Fruit fly (Drosophila melanogaster) whole organism, embryonic: Measurements from ENCODE around the gene CG15390.

Source experiments
- Abd-B ChIP-seq: fragments of 200-800 bp; sonication (Bioruptor generic); optimal IDR thresholded peaks from 2 replicates; lab custom pipeline; 2018; ENCODE audit warnings: missing biosample characterization, mild to moderate bottlenecking, missing genetic modification characterization, moderate library complexity
- Atf-2 ChIP-seq: fragments of 200-800 bp; sonication (Bioruptor generic); optimal IDR thresholded peaks from 2 replicates; lab custom pipeline; 2016; ENCODE audit warnings: missing biosample characterization, missing genetic modification characterization
- C15 ChIP-seq: fragments of 200-800 bp; sonication (Bioruptor generic); IDR thresholded peaks from 3 replicates; pipeline ENCODE4 v1.3.6; 2022; ENCODE audit warnings: missing biosample characterization, missing genetic modification characterization
- CG10274 ChIP-seq: fragments of 200-800 bp; sonication (Bioruptor generic); optimal IDR thresholded peaks from 3 replicates; lab custom pipeline; 2017; ENCODE audit warnings: missing biosample characterization, mild to moderate bottlenecking, missing genetic modification characterization
- CG11723 ChIP-seq: fragments of 200-800 bp; sonication (Bioruptor generic); optimal IDR thresholded peaks from 2 replicates; lab custom pipeline; 2017; ENCODE audit warnings: missing biosample characterization, mild to moderate bottlenecking, missing genetic modification characterization
- CG15696 ChIP-seq: fragments of 200-800 bp; sonication (Bioruptor generic); optimal IDR thresholded peaks from 2 replicates; lab custom pipeline; 2019; ENCODE audit warnings: missing biosample characterization, mild to moderate bottlenecking, missing genetic modification characterization, moderate library complexity
- CG18011 ChIP-seq: fragments of 200-800 bp; sonication (Bioruptor generic); optimal IDR thresholded peaks from 2 replicates; lab custom pipeline; 2017; ENCODE audit warnings: missing biosample characterization, missing genetic modification characterization, mild to moderate bottlenecking, moderate library complexity, missing genotype
- CG18619 ChIP-seq: fragments of 200-800 bp; sonication (Bioruptor generic); optimal IDR thresholded peaks from 3 replicates; lab custom pipeline; 2017; ENCODE audit warnings: missing biosample characterization, mild to moderate bottlenecking, missing genetic modification characterization
- CG2120 ChIP-seq: fragments of 200-800 bp; sonication (Bioruptor generic); optimal IDR thresholded peaks from 3 replicates; lab custom pipeline; 2016; ENCODE audit warnings: missing biosample characterization, missing genetic modification characterization
- CG2202 ChIP-seq: fragments of 200-800 bp; sonication (Bioruptor generic); optimal IDR thresholded peaks from 2 replicates; lab custom pipeline; 2018; ENCODE audit warnings: missing biosample characterization, mild to moderate bottlenecking, missing genetic modification characterization
- CG31388 ChIP-seq: fragments of 200-800 bp; sonication (Bioruptor generic); optimal IDR thresholded peaks from 2 replicates; lab custom pipeline; 2016; ENCODE audit warnings: missing biosample characterization, missing genetic modification characterization
- CG32767 ChIP-seq: fragments of 200-800 bp; sonication (Bioruptor generic); IDR thresholded peaks from 2 replicates; pipeline ENCODE4 v1.3.6; 2022; ENCODE audit warnings: missing biosample characterization, missing genetic modification characterization
- CG42726 ChIP-seq: fragments of 200-800 bp; sonication (Bioruptor generic); IDR thresholded peaks from 2 replicates; pipeline ENCODE4 v1.3.6; 2022; ENCODE audit warnings: missing biosample characterization, missing genetic modification characterization; ENCODE audit not compliant: partially characterized antibody
- CG43689 ChIP-seq: fragments of 200-800 bp; sonication (Bioruptor generic); IDR thresholded peaks from 2 replicates; pipeline ENCODE4 v1.3.6; 2022; ENCODE audit warnings: missing biosample characterization, missing genetic modification characterization
- CG6689 ChIP-seq: fragments of 200-800 bp; sonication (Bioruptor generic); IDR thresholded peaks from 2 replicates; pipeline ENCODE4 v1.3.6; 2022; ENCODE audit warnings: missing biosample characterization, missing genetic modification characterization
- CG8478 ChIP-seq: fragments of >200 bp; optimal IDR thresholded peaks from 2 replicates; lab custom pipeline; 2018
- CG9797 ChIP-seq: fragments of 200-800 bp; sonication (Bioruptor generic); optimal IDR thresholded peaks from 3 replicates; lab custom pipeline; 2018; ENCODE audit warnings: missing biosample characterization, mild to moderate bottlenecking, missing genetic modification characterization
- D19B ChIP-seq: fragments of 200-800 bp; sonication (Bioruptor generic); optimal IDR thresholded peaks from 2 replicates; lab custom pipeline; 2017; ENCODE audit warnings: missing biosample characterization, mild to moderate bottlenecking, missing genetic modification characterization
- Dll ChIP-seq: fragments of 200-800 bp; sonication (Bioruptor generic); IDR thresholded peaks from 4 replicates; pipeline ENCODE4 v1.3.6; 2022; ENCODE audit warnings: missing biosample characterization, missing genetic modification characterization; ENCODE audit not compliant: partially characterized antibody
- Doc3 ChIP-seq: fragments of 200-800 bp; sonication (Bioruptor generic); IDR thresholded peaks from 3 replicates; pipeline ENCODE4 v1.3.6; 2022; ENCODE audit warnings: missing biosample characterization, missing genetic modification characterization; ENCODE audit not compliant: partially characterized antibody
- HHEX ChIP-seq: fragments of 200-800 bp; sonication (Bioruptor generic); optimal IDR thresholded peaks from 3 replicates; lab custom pipeline; 2017; ENCODE audit warnings: missing biosample characterization, mild to moderate bottlenecking, missing genetic modification characterization, missing genetic modification reagents
- HmgD ChIP-seq: fragments of 200-800 bp; sonication (Bioruptor generic); optimal IDR thresholded peaks from 3 replicates; lab custom pipeline; 2016; ENCODE audit warnings: missing biosample characterization, missing genetic modification characterization
- Hsf ChIP-seq: fragments of 200-800 bp; sonication (Bioruptor generic); optimal IDR thresholded peaks from 3 replicates; lab custom pipeline; 2016; ENCODE audit warnings: missing biosample characterization, missing genetic modification characterization
- MTF-1 ChIP-seq: fragments of 200-800 bp; sonication (Bioruptor generic); optimal IDR thresholded peaks from 2 replicates; lab custom pipeline; 2018; ENCODE audit warnings: missing biosample characterization, mild to moderate bottlenecking, missing genetic modification characterization, borderline replicate concordance
- Myb ChIP-seq: fragments of 200-800 bp; sonication (Bioruptor generic); optimal IDR thresholded peaks from 2 replicates; lab custom pipeline; 2016; ENCODE audit warnings: missing biosample characterization, missing genetic modification characterization
- Nf-YA ChIP-seq: fragments of 200-800 bp; sonication (Bioruptor generic); IDR thresholded peaks from 2 replicates; pipeline ENCODE4 v1.3.6; 2022; ENCODE audit warnings: missing biosample characterization, missing genetic modification characterization
- Ptx1 ChIP-seq: fragments of 200-800 bp; sonication (Bioruptor generic); IDR thresholded peaks from 2 replicates; pipeline ENCODE4 v1.3.6; 2022; ENCODE audit warnings: missing biosample characterization, missing genetic modification characterization
- Scr ChIP-seq: fragments of 200-800 bp; sonication (Bioruptor generic); IDR thresholded peaks from 2 replicates; pipeline ENCODE4 v1.3.6; 2022; ENCODE audit warnings: missing biosample characterization, missing genetic modification characterization; ENCODE audit not compliant: partially characterized antibody
- Side ChIP-seq: fragments of 200-800 bp; sonication (Bioruptor generic); optimal IDR thresholded peaks from 2 replicates; lab custom pipeline; 2016; ENCODE audit warnings: missing biosample characterization, missing genetic modification characterization
- Sin3A ChIP-seq: fragments of >200 bp; optimal IDR thresholded peaks from 2 replicates; lab custom pipeline; 2018
- Xbp1 ChIP-seq: fragments of 200-800 bp; sonication (Bioruptor generic); optimal IDR thresholded peaks from 3 replicates; lab custom pipeline; 2016; ENCODE audit warnings: missing biosample characterization, mild to moderate bottlenecking, missing genetic modification characterization
- amos ChIP-seq: fragments of 200-800 bp; sonication (Bioruptor generic); IDR thresholded peaks from 2 replicates; pipeline ENCODE4 v1.3.6; 2022; ENCODE audit warnings: missing biosample characterization, missing genetic modification characterization; ENCODE audit not compliant: partially characterized antibody
- bsh ChIP-seq, 2 experiments: fragments of 200-800 bp; sonication (Bioruptor generic); optimal IDR thresholded peaks; 2 replicates each; lab custom pipeline; 2017 to 2018; ENCODE audit warnings: mild to moderate bottlenecking in 2 of 2, missing biosample characterization in 2 of 2, missing genetic modification characterization in 2 of 2, moderate library complexity in 1 of 2
- chn ChIP-seq: fragments of 200-800 bp; sonication (Bioruptor generic); optimal IDR thresholded peaks from 2 replicates; lab custom pipeline; 2016; ENCODE audit warnings: missing biosample characterization, missing genetic modification characterization
- ci ChIP-seq: fragments of 200-800 bp; sonication (Bioruptor generic); IDR thresholded peaks from 3 replicates; pipeline ENCODE4 v1.3.6; 2022; ENCODE audit warnings: missing biosample characterization, missing genetic modification characterization
- en ChIP-seq: fragments of 200-800 bp; sonication (Bioruptor generic); optimal IDR thresholded peaks from 2 replicates; lab custom pipeline; 2016; ENCODE audit warnings: missing biosample characterization, missing genetic modification characterization
- esg ChIP-seq: fragments of 200-800 bp; sonication (Bioruptor generic); conservative IDR thresholded peaks from 2 replicates; pipeline ENCODE4 v1.3.6; 2022; ENCODE audit warnings: missing biosample characterization, missing genetic modification characterization
- gfzf ChIP-seq: fragments of 200-800 bp; sonication (Bioruptor generic); optimal IDR thresholded peaks from 2 replicates; lab custom pipeline; 2016; ENCODE audit warnings: missing biosample characterization, mild to moderate bottlenecking, missing genetic modification characterization, moderate library complexity
- grn ChIP-seq: fragments of 200-800 bp; sonication (Bioruptor generic); optimal IDR thresholded peaks from 3 replicates; lab custom pipeline; 2017; ENCODE audit warnings: missing biosample characterization, missing genetic modification characterization
- gt ChIP-seq: fragments of 200-800 bp; sonication (Bioruptor generic); IDR thresholded peaks from 2 replicates; pipeline ENCODE4 v1.3.6; 2022; ENCODE audit warnings: missing biosample characterization, missing genetic modification characterization
- insv ChIP-seq, 2 experiments: fragments of 200-800 bp; sonication (Bioruptor generic); optimal IDR thresholded peaks; 3 replicates each; lab custom pipeline; 2016 to 2018; ENCODE audit warnings: missing biosample characterization in 2 of 2, missing genetic modification characterization in 2 of 2
- jing ChIP-seq: fragments of 200-800 bp; sonication (Bioruptor generic); optimal IDR thresholded peaks from 2 replicates; lab custom pipeline; 2018; ENCODE audit warnings: missing biosample characterization, mild to moderate bottlenecking, missing genetic modification characterization
- klu ChIP-seq: fragments of 200-800 bp; sonication (Bioruptor generic); IDR thresholded peaks from 2 replicates; pipeline ENCODE4 v1.3.6; 2022; ENCODE audit warnings: missing biosample characterization, missing genetic modification characterization
- lbe ChIP-seq: fragments of 200-800 bp; sonication (Bioruptor generic); optimal IDR thresholded peaks from 2 replicates; lab custom pipeline; 2016; ENCODE audit warnings: missing biosample characterization, mild to moderate bottlenecking, missing genetic modification characterization
- nerfin-1 ChIP-seq: fragments of 200-800 bp; sonication (Bioruptor generic); optimal IDR thresholded peaks from 3 replicates; lab custom pipeline; 2019; ENCODE audit warnings: missing biosample characterization, mild to moderate bottlenecking, missing genetic modification characterization, moderate library complexity
- nerfin-2 ChIP-seq: fragments of 200-800 bp; sonication (Bioruptor generic); IDR thresholded peaks from 2 replicates; pipeline ENCODE4 v1.3.6; 2022; ENCODE audit warnings: missing biosample characterization, missing genetic modification characterization; ENCODE audit not compliant: partially characterized antibody
- odd ChIP-seq: fragments of 200-800 bp; sonication (Bioruptor generic); optimal IDR thresholded peaks from 2 replicates; lab custom pipeline; 2017; ENCODE audit warnings: missing biosample characterization, mild to moderate bottlenecking, missing genetic modification characterization
- pnt ChIP-seq: fragments of 200-800 bp; sonication (Bioruptor generic); optimal IDR thresholded peaks from 3 replicates; lab custom pipeline; 2016; ENCODE audit warnings: missing biosample characterization, missing genetic modification characterization
- repo ChIP-seq: fragments of 200-800 bp; sonication (Bioruptor generic); optimal IDR thresholded peaks from 2 replicates; lab custom pipeline; 2016; ENCODE audit warnings: missing biosample characterization, missing genetic modification characterization
- sisA ChIP-seq: fragments of 200-800 bp; sonication (Bioruptor generic); IDR thresholded peaks from 2 replicates; pipeline ENCODE4 v1.3.6; 2022; ENCODE audit warnings: missing biosample characterization, missing genetic modification characterization
- z ChIP-seq: fragments of 200-800 bp; sonication (Bioruptor generic); IDR thresholded peaks from 3 replicates; pipeline ENCODE4 v1.3.6; 2022; ENCODE audit warnings: missing biosample characterization, missing genetic modification characterization

The CG15390 gene

dm6 chr2L:2380805-2381204 lies 6.3 kb downstream of the CG15390 start, which contains the start of gene Eogt (continued):
- TF ChIP-seq Nf-YA (peak; percentile 94), klu (GFP tag; lab: Robert Waterston, UW) (peak; percentile 90), CG10274 (GFP tag; lab: Kevin White, UChicago) (peak; percentile 53), Atf-2 (peak; percentile 65), gfzf (GFP tag; lab: Kevin White, UChicago) (peak; percentile 62), Doc3 (GFP tag; lab: Robert Waterston, UW) (no peak), ci (GFP tag; lab: Robert Waterston, UW) (peak; percentile 98), CG18619 (peak; percentile 88), bsh (GFP tag; optimal IDR thresholded peaks at IDR 0.05; lab: Kevin White, UChicago) (peak in 1 of 2 experiments; percentile 96), Xbp1 (GFP tag; lab: Kevin White, UChicago) (peak; percentile 94), repo (GFP tag; lab: Kevin White, UChicago) (peak; percentile 20), CG15696 (tag; lab: Kevin White, UChicago) (peak; percentile 92), Sin3A (peak; percentile 31), esg (GFP tag; lab: Robert Waterston, UW) (peak; percentile 96), CG8478 (lab: Kevin White, UChicago) (no peak), Scr (peak; percentile 34; the same call in 1 of the 2 replicates), pnt (peak; percentile 68), z (GFP tag; lab: Robert Waterston, UW) (peak; percentile 74; the same call in 2 of the 3 replicates), jing (GFP tag; lab: Kevin White, UChicago) (peak; percentile 86), Abd-B (peak; percentile 94), nerfin-1 (peak; percentile 87), CG11723 (GFP tag; lab: Kevin White, UChicago) (peak; percentile 75), Ptx1 (GFP tag; lab: Robert Waterston, UW) (peak; percentile 98), CG32767 (GFP tag; lab: Robert Waterston, UW) (peak; percentile 94), insv (GFP tag; optimal IDR thresholded peaks at IDR 0.05; lab: Kevin White, UChicago) (peak in 1 of 2 experiments; percentile 56), C15 (GFP tag; lab: Robert Waterston, UW) (peak; percentile 71; the same call in 1 of the 3 replicates), CG42726 (GFP tag; lab: Robert Waterston, UW) (no peak), gt (GFP tag; lab: Robert Waterston, UW) (peak; percentile 92), CG2120 (GFP tag; lab: Kevin White, UChicago) (peak; percentile 93), Dll (GFP tag; lab: Robert Waterston, UW) (no peak), Side (peak; percentile 58), CG6689 (GFP tag; lab: Robert Waterston, UW) (peak; percentile 97), MTF-1 (peak; percentile 73), CG18011 (GFP tag; lab: Kevin White, UChicago) (peak; percentile 86), HHEX (peak; percentile 80), HmgD (peak; percentile 21), CG31388 (GFP tag; lab: Kevin White, UChicago) (peak; percentile 67), CG2202 (tag; lab: Kevin White, UChicago) (peak; percentile 92), D19B (GFP tag; lab: Kevin White, UChicago) (peak; percentile 68), chn (GFP tag; lab: Kevin White, UChicago) (peak; percentile 86), Myb (GFP tag; lab: Kevin White, UChicago) (peak; percentile 95), nerfin-2 (no peak), lbe (GFP tag; lab: Kevin White, UChicago) (peak; percentile 90), grn (no peak), amos (GFP tag; lab: Robert Waterston, UW) (no peak), Hsf (peak; percentile 92), en (peak; percentile 25), CG43689 (GFP tag; lab: Robert Waterston, UW) (peak; percentile 89), sisA (GFP tag; lab: Robert Waterston, UW) (peak; percentile 96), odd (GFP tag; lab: Kevin White, UChicago) (peak; percentile 72), CG9797 (GFP tag; lab: Kevin White, UChicago) (peak; percentile 75)
